Worm (Caenorhabditis elegans): ENCODE results near the gene H10E21.5.

The H10E21.5 gene

DNA sequence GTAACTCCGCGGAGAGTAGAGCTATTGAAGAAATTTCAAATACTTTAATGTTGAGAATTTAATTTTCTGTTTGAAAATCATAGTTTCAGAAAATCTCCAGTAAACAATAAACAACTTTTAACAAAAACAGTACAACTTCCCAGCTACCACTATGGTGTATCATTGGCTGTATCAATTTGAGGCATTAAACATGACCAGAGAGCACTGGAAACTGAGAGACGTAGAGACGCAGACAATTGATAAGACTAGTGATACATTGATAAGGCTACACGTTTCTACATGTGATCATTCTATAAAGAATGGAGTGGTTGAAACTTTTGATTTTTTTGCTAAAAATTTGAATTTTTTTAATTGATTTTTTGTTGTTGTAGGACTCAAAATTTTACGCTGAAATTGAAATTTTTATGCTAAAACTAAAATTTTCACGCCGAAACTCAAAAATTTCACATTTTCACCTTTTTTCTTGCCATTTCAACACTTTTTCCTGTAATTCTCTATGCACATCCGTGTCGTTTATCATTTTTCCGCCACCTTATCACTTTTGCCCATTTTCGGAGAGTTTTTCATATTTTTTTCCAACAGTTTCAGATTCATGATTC lies 8.4 kb downstream of the H10E21.5 start, which contains the start of gene H10E21.1 (continued):
- TF ChIP-seq ZK546.5 (tag; optimal IDR thresholded peaks at IDR 0.05), result no peak

DNA sequence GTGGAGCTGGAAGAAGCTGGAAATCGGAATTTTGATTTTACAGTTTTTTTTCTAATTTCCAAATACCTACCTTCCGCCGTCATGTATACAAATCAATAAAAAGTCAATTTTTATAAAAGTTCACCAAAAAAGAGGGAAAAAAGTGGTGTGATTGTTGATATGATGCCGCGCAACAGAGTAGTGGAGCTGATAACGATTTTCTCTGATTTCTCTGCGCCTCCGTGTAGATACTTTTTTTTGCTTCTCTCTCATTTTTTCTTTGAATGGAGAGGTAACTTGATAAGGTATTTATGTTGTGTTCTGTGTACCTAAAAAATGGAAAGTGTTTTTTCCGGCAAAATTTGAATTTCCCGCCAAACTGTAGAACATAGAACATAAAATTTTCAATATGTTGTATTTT lies 9.1 kb downstream of the H10E21.5 start, which contains the start of gene nhr-80:
TSS of gene nhr-80 (minus strand) at position 199 of the 400 bp plus-strand sequence.
- TF ChIP-seq daf-12 (tag; optimal IDR thresholded peaks at IDR 0.05) (no peak), ZK546.5 (tag; optimal IDR thresholded peaks at IDR 0.05) (no peak), pha-4 (tag; optimal IDR thresholded peaks at IDR 0.05) (peak; percentile 30), nhr-12 (tag; optimal IDR thresholded peaks at IDR 0.05) (no peak), lin-15B (tag; optimal IDR thresholded peaks at IDR 0.05) (no peak), nhr-23 (tag; optimal IDR thresholded peaks at IDR 0.05) (no peak), tbx-2 (tag; optimal IDR thresholded peaks at IDR 0.05) (no peak), eor-1 (tag; optimal IDR thresholded peaks at IDR 0.05) (no peak), jun-1 (tag; optimal IDR thresholded peaks at IDR 0.05) (peak; percentile 47), nhr-43 (tag; optimal IDR thresholded peaks at IDR 0.05; ENCODE audit: poor library complexity, severe bottlenecking) (no peak), fkh-10 (GFP tag; optimal IDR thresholded peaks at IDR 0.05) (no peak), hmg-11 (tag; optimal IDR thresholded peaks at IDR 0.05) (no peak), elt-2 (tag; optimal IDR thresholded peaks at IDR 0.05) (peak; percentile 91), elt-1 (tag; optimal IDR thresholded peaks at IDR 0.05) (no peak), nhr-25 (tag; optimal IDR thresholded peaks at IDR 0.05) (no peak), R02D3.7 (tag; optimal IDR thresholded peaks at IDR 0.05) (no peak), elt-3 (tag; optimal IDR thresholded peaks at IDR 0.05) (peak in 2 of 3 experiments; percentile 50 to 57), nhr-77 (tag; optimal IDR thresholded peaks at IDR 0.05) (no peak), snpc-4 (tag; optimal IDR thresholded peaks at IDR 0.05) (no peak), nhr-237 (tag; optimal IDR thresholded peaks at IDR 0.05) (no peak), aly-2 (tag; optimal IDR thresholded peaks at IDR 0.05) (no peak), pqm-1 (tag; optimal IDR thresholded peaks at IDR 0.05) (peak; percentile 86), ztf-4 (tag; optimal IDR thresholded peaks at IDR 0.05) (no peak), ceh-28 (tag; optimal IDR thresholded peaks at IDR 0.05) (peak; percentile 52), ceh-9 (tag; optimal IDR thresholded peaks at IDR 0.05) (no peak), nhr-67 (tag; optimal IDR thresholded peaks at IDR 0.05) (no peak), mdl-1 (tag; optimal IDR thresholded peaks at IDR 0.05) (no peak), fos-1 (tag; optimal IDR thresholded peaks at IDR 0.05) (no peak), sea-2 (GFP tag; optimal IDR thresholded peaks at IDR 0.05) (no peak)

DNA sequence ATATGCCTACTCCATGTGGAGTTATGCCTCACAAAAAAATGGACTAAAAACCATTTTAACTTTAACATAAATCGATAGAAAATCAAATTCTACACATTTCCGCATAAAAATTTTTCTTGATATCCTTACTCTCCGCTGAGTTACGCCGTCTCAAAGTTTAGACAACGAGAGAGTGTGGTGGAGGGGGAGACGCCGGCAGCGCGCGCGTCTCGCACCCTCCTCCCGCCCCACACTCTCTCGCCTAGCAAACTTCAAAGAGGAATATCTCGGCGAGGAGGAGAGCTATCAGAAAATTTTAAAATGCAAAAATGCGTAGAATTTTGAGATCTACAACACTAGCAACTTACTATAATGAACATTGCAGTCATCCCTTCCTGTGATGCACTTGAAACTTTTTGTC lies 9.6 kb downstream of the H10E21.5 start:
- TF ChIP-seq nhr-43 (tag; optimal IDR thresholded peaks at IDR 0.05; ENCODE audit: poor library complexity, severe bottlenecking) (no peak), nhr-76 (tag; optimal IDR thresholded peaks at IDR 0.05) (no peak), ama-1 (optimal IDR thresholded peaks at IDR 0.05) (no peak), lin-15B (tag; optimal IDR thresholded peaks at IDR 0.05) (no peak), ztf-11 (tag; optimal IDR thresholded peaks at IDR 0.05) (no peak), nhr-11 (tag; optimal IDR thresholded peaks at IDR 0.05) (no peak), eor-1 (tag; optimal IDR thresholded peaks at IDR 0.05) (no peak), lin-39 (tag; optimal IDR thresholded peaks at IDR 0.05) (no peak), elt-3 (tag; optimal IDR thresholded peaks at IDR 0.05) (no peak), nhr-237 (tag; optimal IDR thresholded peaks at IDR 0.05) (no peak), ceh-28 (tag; optimal IDR thresholded peaks at IDR 0.05) (no peak), daf-12 (tag; optimal IDR thresholded peaks at IDR 0.05) (no peak), pha-4 (tag; optimal IDR thresholded peaks at IDR 0.05) (no peak), ceh-82 (tag; optimal IDR thresholded peaks at IDR 0.05) (no peak), jun-1 (tag; optimal IDR thresholded peaks at IDR 0.05) (no peak)

DNA sequence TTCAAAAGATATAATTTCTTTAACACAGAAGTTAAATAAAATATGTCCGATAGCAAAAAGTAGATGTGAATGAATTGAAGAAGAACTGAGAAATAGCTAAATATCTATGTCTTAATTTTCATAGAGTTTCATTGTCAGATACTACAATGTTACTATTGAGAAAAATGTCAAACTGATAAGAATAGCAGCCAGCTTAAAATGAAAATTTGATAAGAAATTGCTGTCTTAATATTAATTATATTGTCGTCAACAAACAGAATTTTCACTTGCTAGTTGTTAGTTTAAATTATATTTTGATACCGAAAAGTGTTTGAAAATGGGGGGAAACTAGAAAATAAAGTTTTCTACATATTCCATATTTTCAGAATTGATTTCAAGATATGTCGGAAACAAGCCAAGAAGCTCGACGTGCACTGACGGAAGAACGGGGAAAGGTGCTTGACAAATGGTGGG lies 20.8 kb downstream of the H10E21.5 start, which contains the start of the genes fbxa-6, cTel54X.2 and npr-30:
TSS of gene fbxa-6 (minus strand) at position 179 of the 453 bp plus-strand sequence.
TSS of gene cTel54X.2 (plus strand) at position 360 of the 453 bp plus-strand sequence.
TSS of gene npr-30 (plus strand) at position 403 of the 453 bp plus-strand sequence.
- TF ChIP-seq nhr-237 (tag; optimal IDR thresholded peaks at IDR 0.05) (no peak), mdl-1 (tag; optimal IDR thresholded peaks at IDR 0.05) (no peak), fkh-2 (tag; optimal IDR thresholded peaks at IDR 0.05) (no peak), elt-2 (tag; optimal IDR thresholded peaks at IDR 0.05) (peak; percentile 64), ceh-16 (tag; optimal IDR thresholded peaks at IDR 0.05) (no peak), pqm-1 (tag; optimal IDR thresholded peaks at IDR 0.05) (peak; percentile 7), ceh-82 (tag; optimal IDR thresholded peaks at IDR 0.05) (no peak), ztf-4 (tag; optimal IDR thresholded peaks at IDR 0.05) (no peak), nfya-1 (tag; optimal IDR thresholded peaks at IDR 0.05; ENCODE audit: insufficient read depth) (no peak), pha-4 (tag; optimal IDR thresholded peaks at IDR 0.05) (peak; percentile 50), lin-39 (tag; optimal IDR thresholded peaks at IDR 0.05) (no peak), tbx-2 (tag; optimal IDR thresholded peaks at IDR 0.05) (no peak), elt-3 (tag; optimal IDR thresholded peaks at IDR 0.05) (no peak), ama-1 (optimal IDR thresholded peaks at IDR 0.05) (no peak), unc-39 (tag; optimal IDR thresholded peaks at IDR 0.05) (no peak), nhr-28 (tag; optimal IDR thresholded peaks at IDR 0.05) (no peak), fos-1 (tag; optimal IDR thresholded peaks at IDR 0.05) (no peak)
